Fruit fly (Drosophila melanogaster): Measurements from ENCODE around the gene alpha-Est10.

The alpha-Est10 gene

DNA sequence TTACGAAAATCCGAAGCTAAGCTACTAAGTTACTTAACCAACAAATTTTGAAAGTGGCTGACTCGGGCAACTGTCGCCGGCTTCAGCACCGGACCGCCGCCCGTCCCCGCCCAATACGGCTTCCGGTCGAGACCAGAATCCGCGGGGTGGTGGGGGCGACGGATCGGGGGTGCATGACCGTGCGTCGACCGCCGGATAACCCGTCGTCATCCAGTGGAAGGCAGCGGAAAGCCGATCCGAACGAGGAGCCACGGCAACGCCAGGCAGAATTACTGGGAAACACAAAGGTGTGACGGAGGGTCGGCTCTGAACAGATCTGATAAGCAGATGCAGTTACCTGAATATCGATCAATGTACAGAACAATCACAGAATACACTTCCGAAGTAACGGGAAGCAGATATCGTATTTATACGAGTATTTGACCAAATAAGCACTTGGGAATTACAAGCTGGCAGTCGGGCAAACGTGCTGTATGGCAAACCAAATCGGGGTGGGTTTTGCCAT is 19.0 kb downstream of the alpha-Est10 start (continued):
- TF ChIP-seq sug (tag; optimal IDR thresholded peaks at IDR 0.05) (peak; percentile 95), CG17829 (tag; optimal IDR thresholded peaks at IDR 0.05) (peak; percentile 69), nmo (GFP tag; optimal IDR thresholded peaks at IDR 0.05) (peak; percentile 28), CG9817 (tag; optimal IDR thresholded peaks at IDR 0.05) (peak; percentile 48), dan (GFP tag; IDR thresholded peaks at IDR 0.05) (no peak), CG8388 (GFP tag; optimal IDR thresholded peaks at IDR 0.05) (peak; percentile 24), ac (GFP tag; optimal IDR thresholded peaks at IDR 0.05) (peak; percentile 50), nerfin-2 (GFP tag; IDR thresholded peaks at IDR 0.05; ENCODE audit: partially characterized antibody) (peak; percentile 98), HLH4C (GFP tag; IDR thresholded peaks at IDR 0.05; ENCODE audit: partially characterized antibody) (peak; percentile 96), CG11456 (GFP tag; IDR thresholded peaks at IDR 0.05) (peak; percentile 75), hth (optimal IDR thresholded peaks at IDR 0.05) (no peak), Gsc (GFP tag; IDR thresholded peaks at IDR 0.05) (no peak), CG12299 (tag; optimal IDR thresholded peaks at IDR 0.05) (peak; percentile 68), pb (GFP tag; optimal IDR thresholded peaks at IDR 0.05) (peak; percentile 68), gt (GFP tag; IDR thresholded peaks at IDR 0.05) (0 out of 2 replicates have a peak, but pooled peaks have one; percentile 23), fu2 (GFP tag; optimal IDR thresholded peaks at IDR 0.05) (peak; percentile 39), E2f2 (GFP tag; IDR thresholded peaks at IDR 0.05) (peak; percentile 43), CG3163 (GFP tag; optimal IDR thresholded peaks at IDR 0.05) (peak; percentile 50), CG18262 (tag; optimal IDR thresholded peaks at IDR 0.05) (peak; percentile 18), CG11696 (GFP tag; IDR thresholded peaks at IDR 0.05) (no peak), CG12744 (GFP tag; optimal IDR thresholded peaks at IDR 0.05) (peak; percentile 11), bigmax (GFP tag; optimal IDR thresholded peaks at IDR 0.05) (peak; percentile 85), CG12236 (GFP tag; optimal IDR thresholded peaks at IDR 0.05) (no peak), CG17912 (GFP tag; optimal IDR thresholded peaks at IDR 0.05) (peak; percentile 98), scrt (GFP tag; optimal IDR thresholded peaks at IDR 0.05) (peak; percentile 14), Taf1 (GFP tag; IDR thresholded peaks at IDR 0.05) (0 out of 2 replicates have a peak, but pooled peaks have one; percentile 30), CG17186 (GFP tag; optimal IDR thresholded peaks at IDR 0.05) (peak; percentile 26), NFAT (GFP tag; IDR thresholded peaks at IDR 0.05) (peak; percentile 63), Scr (GFP tag; IDR thresholded peaks at IDR 0.05; ENCODE audit: partially characterized antibody) (peak; percentile 87), ham (GFP tag; IDR thresholded peaks at IDR 0.05) (no peak; the same call in 1 of the 2 replicates), CG11093 (GFP tag; IDR thresholded peaks at IDR 0.05) (peak; percentile 36; the same call in 1 of the 3 replicates), Meics (GFP tag; optimal IDR thresholded peaks at IDR 0.05) (peak; percentile 43), CG3407 (GFP tag; optimal IDR thresholded peaks at IDR 0.05) (peak; percentile 60), gcm2 (GFP tag; optimal IDR thresholded peaks at IDR 0.05) (no peak), CG16779 (GFP tag; IDR thresholded peaks at IDR 0.05) (0 out of 2 replicates have a peak, but pooled peaks have one; percentile 72), Sin3A (optimal IDR thresholded peaks at IDR 0.05) (no peak), gsb (GFP tag; IDR thresholded peaks at IDR 0.05) (peak; percentile 38), CG10565 (GFP tag; optimal IDR thresholded peaks at IDR 0.05) (no peak), CG10366 (GFP tag; IDR thresholded peaks at IDR 0.05) (peak; percentile 51), Antp (GFP tag; optimal IDR thresholded peaks at IDR 0.05) (peak; percentile 72), CG34376 (GFP tag; optimal IDR thresholded peaks at IDR 0.05) (peak; percentile 99), CG8359 (GFP tag; optimal IDR thresholded peaks at IDR 0.05; ENCODE audit: borderline replicate concordance) (peak; percentile 70), ro (GFP tag; IDR thresholded peaks at IDR 0.05) (0 out of 2 replicates have a peak, but pooled peaks have one; percentile 42), psq (GFP tag; optimal IDR thresholded peaks at IDR 0.05) (no peak), Xrp1 (GFP tag; IDR thresholded peaks at IDR 0.05) (peak; percentile 60), CG7987 (GFP tag; optimal IDR thresholded peaks at IDR 0.05) (peak; percentile 34), CG7839 (tag; optimal IDR thresholded peaks at IDR 0.05) (peak; percentile 50), Dll (GFP tag; IDR thresholded peaks at IDR 0.05; ENCODE audit: partially characterized antibody) (peak; percentile 76), eyg (GFP tag; optimal IDR thresholded peaks at IDR 0.05) (peak; percentile 33), chm (GFP tag; IDR thresholded peaks at IDR 0.05) (peak; percentile 91), NfI (GFP tag; optimal IDR thresholded peaks at IDR 0.05) (peak; percentile 54)
